Worm (Caenorhabditis elegans): ENCODE results near the gene clec-234.

- TF ChIP-seq nhr-237 (tag; optimal IDR thresholded peaks at IDR 0.05), result no peak
- no peak for TF ChIP-seq skn-1 (tag; optimal IDR thresholded peaks at IDR 0.05)
- TF ChIP-seq ceh-82 (tag; optimal IDR thresholded peaks at IDR 0.05), result no peak
- TF ChIP-seq ztf-11 (tag; optimal IDR thresholded peaks at IDR 0.05), result no peak
- TF ChIP-seq unc-39 (tag; optimal IDR thresholded peaks at IDR 0.05), result no peak
- no peak for TF ChIP-seq ceh-9 (tag; optimal IDR thresholded peaks at IDR 0.05)
- TF ChIP-seq snpc-4 (tag; optimal IDR thresholded peaks at IDR 0.05), result no peak
- no peak for TF ChIP-seq fkh-10 (GFP tag; optimal IDR thresholded peaks at IDR 0.05)
- TF ChIP-seq ceh-16 (tag; optimal IDR thresholded peaks at IDR 0.05), result no peak
- no peak for TF ChIP-seq lin-15B (tag; optimal IDR thresholded peaks at IDR 0.05)
These were observed 39.6 kb downstream of the clec-234 start, which contains the start of gene srd-63 for ce11 chrV:16393728-16394127.
